Worm (Caenorhabditis elegans): ENCODE data around the gene F16G10.2.

F16G10.2 gene

DNA sequence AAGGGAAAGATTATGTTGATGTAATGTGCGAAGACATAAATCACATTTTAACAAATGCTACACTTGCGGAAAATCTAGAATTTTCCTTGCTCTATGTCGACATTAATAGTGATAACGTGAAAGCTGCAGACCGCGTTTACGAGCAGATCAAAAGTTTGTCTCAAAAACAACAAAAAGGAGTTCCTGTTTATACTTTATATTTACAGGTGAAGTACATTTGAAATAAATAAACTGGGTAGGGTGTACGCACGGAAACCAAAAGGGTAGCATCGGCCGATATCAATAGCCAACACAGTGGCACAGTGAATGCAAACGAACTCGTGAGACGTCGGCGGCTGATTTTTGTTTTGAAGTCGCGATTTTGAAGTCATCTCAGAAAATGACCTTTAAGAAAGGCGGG lies 47.4 kb downstream of the F16G10.2 start:
- TF ChIP-seq Y53G8AR.9 (GFP tag; conservative IDR thresholded peaks at IDR 0.05), result no peak
- TF ChIP-seq hmg-1.2 (GFP tag; IDR thresholded peaks at IDR 0.05), result no peak
- no peak for TF ChIP-seq hlh-12 (tag; optimal IDR thresholded peaks at IDR 0.05)
- no peak for TF ChIP-seq him-1 (tag; optimal IDR thresholded peaks at IDR 0.05)
- no peak for TF ChIP-seq lin-35 (GFP tag; optimal IDR thresholded peaks at IDR 0.05)

All from whole organism, young adult.